Fruit fly (Drosophila melanogaster): ENCODE data around the gene SdhD.
A peak's percentile ranks its signal among the peaks of the same experiment; 100 is the strongest.

DNA sequence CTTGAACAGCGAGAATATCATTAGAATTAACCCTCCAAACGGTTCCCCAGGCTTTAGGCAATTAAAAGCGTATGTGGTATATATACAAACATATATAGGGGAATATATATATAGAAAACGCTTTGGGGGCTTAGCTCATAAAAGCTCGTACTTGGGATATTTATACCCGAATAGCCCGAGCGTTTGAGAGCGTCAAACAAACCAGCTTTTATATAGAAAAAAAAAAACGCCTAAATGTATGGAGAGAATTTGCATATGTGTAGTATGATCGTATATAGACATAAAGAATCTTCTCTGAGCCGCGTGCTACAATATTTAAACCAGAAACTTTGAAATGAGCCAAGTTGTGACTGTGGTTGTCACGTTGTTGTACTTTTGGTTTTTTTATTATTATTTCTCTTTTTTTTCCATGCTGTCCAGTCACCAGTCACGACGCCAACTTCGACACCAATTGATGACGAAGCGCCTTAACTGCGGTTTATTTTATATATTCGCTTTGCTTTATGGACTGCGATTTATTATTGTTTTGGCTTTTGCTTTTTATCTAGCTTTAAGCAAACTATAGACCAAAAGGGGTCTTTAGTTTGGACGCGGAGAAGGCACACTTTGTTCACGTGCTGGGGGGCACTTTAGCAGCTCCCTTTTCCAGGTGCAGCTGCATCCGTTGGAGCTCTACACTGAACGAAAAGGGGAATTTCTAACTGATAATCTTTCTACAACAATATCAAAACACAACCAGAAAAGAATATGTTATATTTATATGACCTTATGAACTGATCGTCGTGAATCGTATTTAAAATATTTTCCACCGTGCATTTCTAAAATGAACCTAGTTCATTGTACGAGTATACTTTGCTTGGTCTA, 26.6 kb upstream of the SdhD start:
- TF ChIP-seq kay (GFP tag; ENCODE audit: borderline replicate concordance) (peak; percentile 22), CG33017 (tag; optimal IDR thresholded peaks at IDR 0.05) (no peak), CG7045 (GFP tag; optimal IDR thresholded peaks at IDR 0.05) (no peak), Mnt (GFP tag; optimal IDR thresholded peaks at IDR 0.05) (no peak)
